Fruit fly (Drosophila melanogaster) Kc167 (cell line): ENCODE measurements around the gene CG31463.

Experiments used
- Myc ChIP-seq: fragments of >200 bp; optimal IDR thresholded peaks from 2 replicates; lab custom pipeline; 2017; ENCODE audit warnings: missing external identifiers
- Sin3A ChIP-seq: fragments of >200 bp; optimal IDR thresholded peaks from 2 replicates; lab custom pipeline; 2018; ENCODE audit warnings: missing external identifiers
- h ChIP-seq: fragments of >200 bp; optimal IDR thresholded peaks from 3 replicates; lab custom pipeline; 2018; ENCODE audit warnings: missing external identifiers
- insv ChIP-seq: fragments of >200 bp; optimal IDR thresholded peaks from 3 replicates; lab custom pipeline; 2018; ENCODE audit warnings: missing external identifiers
- psq ChIP-seq: fragments of >200 bp; optimal IDR thresholded peaks from 2 replicates; lab custom pipeline; 2017; ENCODE audit warnings: missing external identifiers
- ttk ChIP-seq: sonication (Bioruptor generic); optimal IDR thresholded peaks from 2 replicates; lab custom pipeline; 2017; ENCODE audit warnings: missing external identifiers

The CG31463 gene

DNA sequence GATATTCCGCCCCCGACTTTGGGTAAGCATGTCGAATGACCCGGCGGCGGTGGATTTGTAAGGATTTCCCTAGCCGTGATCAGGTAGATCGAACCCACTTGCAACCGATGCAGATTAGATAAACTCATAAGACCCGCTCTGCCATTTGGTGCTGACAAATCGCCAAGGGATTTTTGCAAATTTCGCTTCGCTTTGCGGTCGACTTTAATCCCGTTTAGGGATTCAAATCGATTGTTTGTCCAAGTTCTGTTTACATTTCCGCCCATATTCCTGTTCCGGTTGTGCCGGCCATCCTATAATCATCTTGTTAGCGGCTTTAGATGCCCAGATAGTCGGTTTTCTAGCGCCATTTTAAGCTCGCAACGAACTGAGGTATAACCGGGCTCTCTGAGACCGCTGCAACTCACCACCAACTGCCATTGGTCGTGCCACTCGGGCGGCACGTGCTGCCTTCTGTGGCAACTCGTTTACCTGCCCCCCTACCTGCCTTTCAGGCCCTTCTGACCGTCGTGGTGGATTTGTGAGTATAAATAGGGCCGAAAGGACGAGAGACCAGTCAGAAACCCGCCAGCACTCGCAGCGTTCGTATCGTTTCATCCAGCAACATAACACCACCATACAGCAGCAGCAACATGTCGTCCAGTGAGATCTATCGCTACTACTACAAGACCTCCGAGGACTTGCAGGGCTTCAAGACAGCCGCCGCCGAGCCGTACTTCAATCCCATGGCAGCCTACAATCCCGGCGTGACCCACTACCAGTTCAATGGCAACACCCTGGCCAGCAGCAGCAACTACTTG, 14.4 kb upstream of the CG31463 start, which contains the start of gene ato:
ato (plus strand) TSS at position 559 of the 800 bp plus-strand sequence.
- TF ChIP-seq insv (lab: Kevin White, UChicago) = no peak
- TF ChIP-seq psq = no peak

DNA sequence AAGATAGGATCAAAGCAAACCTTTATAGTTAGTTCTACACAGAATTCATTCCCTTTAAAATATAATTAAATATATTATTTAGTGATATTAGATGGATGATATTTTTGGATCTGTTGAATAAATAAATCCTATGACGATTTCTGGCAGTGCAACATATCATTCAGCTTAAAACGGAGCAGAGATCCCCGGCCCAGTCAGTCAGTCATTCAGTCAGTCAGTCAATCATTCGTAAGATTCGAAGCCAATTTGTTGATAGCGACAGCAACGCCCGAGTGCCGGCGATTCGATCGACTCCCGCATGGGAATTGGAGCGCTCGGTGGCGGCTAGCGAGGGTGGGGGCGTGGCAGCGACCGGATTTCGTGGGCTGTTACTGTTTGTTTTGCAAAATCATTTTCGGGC, 12.2 kb upstream of the CG31463 start:
- no peak for TF ChIP-seq h (lab: Kevin White, UChicago)
- no peak for TF ChIP-seq Sin3A
- no peak for TF ChIP-seq ttk (lab: Kevin White, UChicago)
- TF ChIP-seq psq = no peak
- TF ChIP-seq Myc (lab: Kevin White, UChicago) = no peak
- no peak for TF ChIP-seq insv (lab: Kevin White, UChicago)

DNA sequence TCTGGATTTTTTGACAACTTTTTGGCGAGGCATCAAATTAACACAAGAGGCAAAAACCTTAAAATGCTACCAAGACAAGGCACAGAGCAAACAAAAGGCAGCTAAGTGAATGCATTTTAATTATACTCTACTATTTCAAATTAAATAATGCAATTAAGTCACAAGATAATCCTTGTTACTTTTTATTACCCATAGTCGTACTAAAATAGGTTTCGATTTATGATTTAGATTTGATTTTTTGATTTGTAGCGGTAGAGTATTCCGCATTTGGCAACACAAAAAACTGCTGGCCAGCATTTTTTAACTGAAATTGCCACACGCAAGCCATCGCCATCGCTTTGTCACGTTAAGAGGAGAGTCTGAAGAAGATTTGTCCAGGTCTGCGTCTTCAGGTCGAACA, 9.4 kb upstream of the CG31463 start:
- TF ChIP-seq psq (no peak), h (lab: Kevin White, UChicago) (no peak), insv (lab: Kevin White, UChicago) (no peak), Myc (lab: Kevin White, UChicago) (no peak), ttk (lab: Kevin White, UChicago) (no peak), Sin3A (no peak)

DNA sequence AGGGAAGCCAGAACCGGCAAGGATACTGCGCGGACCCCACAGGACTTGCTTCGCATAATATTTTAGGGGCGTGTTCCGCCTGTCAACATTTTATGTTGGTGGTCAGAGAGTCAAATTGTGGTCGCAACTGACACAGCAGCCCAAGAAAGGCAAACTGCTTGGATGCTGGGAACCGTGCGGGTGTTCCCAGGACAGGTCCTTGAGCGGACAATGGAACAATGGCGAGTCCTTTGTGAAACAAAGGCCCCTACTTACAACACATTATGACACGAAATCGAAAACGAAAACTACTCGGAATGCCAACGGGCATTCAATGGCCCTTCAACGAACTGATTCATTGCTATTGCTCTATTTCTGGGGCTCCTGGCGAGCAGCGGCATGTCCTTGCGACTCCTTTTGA, 7.9 kb upstream of the CG31463 start:
- TF ChIP-seq insv (lab: Kevin White, UChicago) (no peak), ttk (lab: Kevin White, UChicago) (no peak), Sin3A (no peak), psq (no peak), h (lab: Kevin White, UChicago) (no peak), Myc (lab: Kevin White, UChicago) (no peak)

DNA sequence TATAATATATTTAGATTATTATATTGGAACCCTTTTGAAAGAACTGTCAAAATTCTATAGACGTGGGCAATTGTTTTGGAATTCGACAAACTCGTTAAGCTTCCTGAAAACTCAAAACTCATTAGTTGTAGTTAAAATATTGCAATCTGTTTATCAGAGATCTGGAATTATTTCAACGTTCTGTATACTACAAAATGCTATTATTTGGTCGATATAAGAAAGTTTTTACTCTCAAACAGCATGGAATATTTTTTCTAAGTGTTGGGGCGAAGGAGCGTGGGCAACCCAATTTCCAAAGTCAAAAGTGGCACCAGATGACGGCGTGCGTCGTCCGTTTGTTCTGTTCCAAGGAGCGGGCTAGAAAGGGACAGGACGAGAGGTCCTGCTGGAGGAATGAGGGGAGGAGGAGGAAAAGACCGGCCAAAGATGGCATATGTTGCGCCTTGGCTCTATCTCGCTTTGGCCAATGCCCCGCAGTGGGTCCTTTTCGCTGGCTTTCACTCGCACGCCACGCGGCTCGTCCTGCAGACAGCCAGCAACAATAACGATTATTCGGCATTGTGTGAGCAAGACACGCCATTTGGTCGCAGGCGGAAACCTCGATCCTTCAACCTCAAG, 6.3 kb upstream of the CG31463 start:
- TF ChIP-seq ttk (lab: Kevin White, UChicago) (no peak), h (lab: Kevin White, UChicago) (no peak), Myc (lab: Kevin White, UChicago) (no peak), insv (lab: Kevin White, UChicago) (no peak), psq (no peak), Sin3A (no peak)

DNA sequence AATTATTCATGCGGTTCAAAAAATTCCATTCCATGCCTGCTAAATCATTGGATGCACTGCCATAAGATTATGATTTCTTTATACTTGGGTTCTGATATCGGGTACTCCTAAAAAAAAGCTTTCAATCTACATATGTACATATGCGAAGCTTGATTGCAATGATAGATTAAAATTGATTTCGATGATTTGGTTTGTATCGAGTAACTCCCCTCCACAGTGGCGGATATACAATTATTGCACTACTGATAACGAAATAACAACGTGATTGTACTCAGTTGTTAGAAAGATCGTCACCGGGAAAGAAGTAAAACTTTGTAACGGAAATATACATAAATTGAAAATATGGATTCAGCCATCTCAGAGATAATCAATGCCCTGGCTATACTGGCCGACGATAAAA, 4.4 kb upstream of the CG31463 start, which contains the start of gene Nazo:
Nazo (plus strand) TSS at position 180 of the 400 bp plus-strand sequence.
- TF ChIP-seq Sin3A (no peak), insv (lab: Kevin White, UChicago) (no peak), Myc (lab: Kevin White, UChicago) (no peak), psq (no peak), ttk (lab: Kevin White, UChicago) (no peak), h (lab: Kevin White, UChicago) (no peak)

DNA sequence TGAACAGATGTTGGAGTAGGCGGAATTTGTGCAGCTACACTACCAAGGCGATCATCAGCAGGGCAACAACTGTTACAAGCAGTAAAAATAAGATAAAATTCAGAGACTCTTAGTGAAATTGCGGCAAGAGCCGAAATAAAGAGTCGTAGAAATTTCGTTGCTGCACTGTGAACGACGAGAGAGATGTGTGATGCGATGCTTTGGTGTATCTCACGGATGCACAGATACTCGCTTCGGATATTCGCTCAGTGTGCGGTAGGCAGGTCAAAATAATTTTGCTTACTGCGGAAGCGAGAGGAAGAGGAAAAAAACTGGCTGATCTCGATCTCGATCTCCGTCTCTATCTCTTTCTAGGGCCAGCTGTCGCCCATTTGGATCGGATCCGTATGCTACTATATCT, 3.3 kb upstream of the CG31463 start:
- TF ChIP-seq Sin3A (no peak), ttk (lab: Kevin White, UChicago) (no peak), insv (lab: Kevin White, UChicago) (no peak), h (lab: Kevin White, UChicago) (no peak), Myc (lab: Kevin White, UChicago) (no peak), psq (no peak)

DNA sequence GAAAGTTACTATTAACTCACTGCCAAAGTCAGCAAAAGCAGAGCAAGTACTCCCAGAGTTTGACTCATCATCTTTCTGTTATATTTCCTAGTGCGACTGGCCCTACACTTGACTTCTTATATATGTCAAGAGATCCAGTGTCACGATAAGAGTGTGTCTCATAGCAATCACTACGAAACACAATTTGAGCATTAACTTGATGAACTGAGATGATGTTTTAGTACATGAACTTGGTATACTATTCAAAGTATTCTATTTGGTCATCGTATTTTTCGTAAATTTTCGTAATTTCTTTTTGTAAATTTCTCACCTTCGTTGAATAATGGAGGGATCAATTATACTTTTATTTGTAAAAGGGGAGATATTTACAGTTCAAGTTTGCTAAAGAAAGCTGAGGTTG, 1.7 kb upstream of the CG31463 start, which contains the start of gene CG11672:
CG11672 (minus strand) TSS at position 101 of the 400 bp plus-strand sequence.
- TF ChIP-seq Myc (lab: Kevin White, UChicago) (no peak), Sin3A (no peak), insv (lab: Kevin White, UChicago) (no peak), psq (no peak), ttk (lab: Kevin White, UChicago) (no peak), h (lab: Kevin White, UChicago) (no peak)

DNA sequence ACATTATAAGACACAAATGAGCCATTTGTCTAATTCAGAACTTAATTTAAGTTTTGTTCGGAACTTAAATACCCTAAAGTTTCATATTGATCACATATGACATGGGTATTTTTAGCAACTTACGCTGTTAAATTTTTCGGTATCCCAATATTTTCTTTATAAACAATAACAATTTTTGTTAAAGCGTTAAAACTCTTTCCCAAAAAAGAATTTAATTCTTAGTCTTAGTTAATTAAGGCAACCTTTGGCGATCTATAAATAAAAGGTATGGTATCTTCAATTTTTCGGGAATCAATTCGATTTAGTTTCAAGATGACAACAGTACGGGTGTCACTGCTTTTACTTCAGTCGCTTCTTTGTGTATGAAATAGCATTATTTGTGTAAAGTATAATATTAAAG, 1.2 kb upstream of the CG31463 start, which contains the start of gene CG31464:
CG31464 (plus strand) TSS at position 301 of the 400 bp plus-strand sequence.
- TF ChIP-seq ttk (lab: Kevin White, UChicago) (no peak), Myc (lab: Kevin White, UChicago) (no peak), h (lab: Kevin White, UChicago) (no peak), psq (no peak), Sin3A (no peak), insv (lab: Kevin White, UChicago) (no peak)

DNA sequence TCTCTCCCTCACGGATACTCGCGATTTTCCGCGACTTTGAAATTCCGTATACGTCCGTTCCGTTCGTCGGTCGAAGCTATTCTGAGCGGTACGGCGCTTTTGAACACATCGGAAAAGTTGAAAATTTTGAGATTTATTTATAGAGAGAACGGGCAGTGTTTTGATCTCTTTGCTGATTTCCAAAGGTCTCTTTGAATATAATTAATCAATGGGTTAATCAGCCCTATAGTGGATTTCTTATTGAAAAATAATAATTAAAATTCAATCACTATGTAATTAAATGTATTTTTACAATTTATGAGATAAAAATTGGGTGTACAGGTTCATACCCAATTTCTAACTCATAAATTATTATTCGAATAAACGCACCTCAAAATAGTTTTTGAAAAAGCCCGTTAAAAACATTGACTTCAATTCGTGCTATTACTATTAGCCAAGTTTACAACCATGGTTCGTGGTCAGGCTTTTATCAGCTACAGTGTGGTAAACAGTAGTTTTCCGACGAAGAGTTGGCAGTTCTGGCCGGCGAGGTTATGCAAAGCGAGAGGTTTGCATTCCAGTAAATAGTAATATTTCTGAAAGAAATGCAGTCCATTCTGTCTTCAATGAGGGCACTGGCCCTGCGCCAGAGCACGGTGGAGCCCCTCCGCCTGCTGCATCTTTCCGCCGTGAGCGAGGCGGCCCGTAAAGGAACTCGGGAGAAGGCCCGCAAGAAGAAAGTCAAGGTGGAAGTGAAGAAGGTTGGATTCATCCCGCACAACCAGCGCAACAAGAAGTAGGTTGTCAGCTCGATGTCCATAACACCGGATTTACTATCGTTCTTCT, 9.0 kb downstream of the CG31463 start, which contains the start of the genes CG9626 and mRpL1:
CG9626 (minus strand) TSS at position 51 of the 825 bp plus-strand sequence.
mRpL1 (plus strand) TSS at position 513 of the 825 bp plus-strand sequence.
- TF ChIP-seq insv (lab: Kevin White, UChicago) (no peak), Sin3A (no peak), ttk (lab: Kevin White, UChicago) (no peak), psq (no peak), h (lab: Kevin White, UChicago) (no peak), Myc (lab: Kevin White, UChicago) (no peak)

DNA sequence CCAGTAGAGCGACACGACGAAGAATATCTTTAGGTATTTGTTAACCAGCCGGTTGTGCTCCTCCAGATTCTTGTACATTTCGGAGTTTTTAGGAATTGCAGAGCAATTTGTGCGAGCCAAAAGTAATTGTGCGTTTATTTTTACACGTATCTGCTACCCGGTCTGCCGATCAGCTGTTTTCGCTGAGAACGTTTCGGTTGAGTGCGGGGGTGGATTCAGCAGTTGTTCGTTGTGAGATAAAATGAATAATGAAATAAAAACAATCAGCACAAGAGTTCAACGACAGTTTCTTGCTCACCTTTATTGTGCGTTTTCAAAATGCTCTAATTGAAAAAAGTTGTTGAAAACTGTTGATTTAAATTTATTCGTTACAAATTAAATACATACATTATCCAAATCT, 11.7 kb downstream of the CG31463 start, which contains the start of gene nac:
nac (minus strand) TSS at position 176 of the 400 bp plus-strand sequence.
- TF ChIP-seq psq = no peak
- no peak for TF ChIP-seq h (lab: Kevin White, UChicago)
- no peak for TF ChIP-seq Sin3A
- no peak for TF ChIP-seq ttk (lab: Kevin White, UChicago)
- no peak for TF ChIP-seq insv (lab: Kevin White, UChicago)
- no peak for TF ChIP-seq Myc (lab: Kevin White, UChicago)
